Fruit fly (Drosophila melanogaster) whole organism, embryonic: Measurements from ENCODE around the gene Atf3.

Experiments used
- CG10959 ChIP-seq: fragments of 200-800 bp; sonication (Bioruptor generic); IDR thresholded peaks from 2 replicates; pipeline ENCODE4 v1.3.6; 2022; ENCODE audit warnings: missing biosample characterization, missing genetic modification characterization
- CG11085 ChIP-seq: fragments of 200-800 bp; sonication (Bioruptor generic); IDR thresholded peaks from 2 replicates; pipeline ENCODE4 v1.3.6; 2022; ENCODE audit warnings: missing biosample characterization, missing genetic modification characterization
- CG12391 ChIP-seq: fragments of 200-800 bp; sonication (Bioruptor generic); optimal IDR thresholded peaks from 3 replicates; lab custom pipeline; 2018; ENCODE audit warnings: missing biosample characterization, mild to moderate bottlenecking, missing genetic modification characterization, moderate library complexity
- CG14014 ChIP-seq: fragments of 200-800 bp; sonication (Bioruptor generic); IDR thresholded peaks from 2 replicates; pipeline ENCODE4 v1.3.6; 2022; ENCODE audit warnings: missing biosample characterization, missing genetic modification characterization
- CG15269 ChIP-seq: fragments of 200-800 bp; sonication (Bioruptor generic); optimal IDR thresholded peaks from 2 replicates; lab custom pipeline; 2018; ENCODE audit warnings: missing biosample characterization, mild to moderate bottlenecking, missing genetic modification characterization, moderate library complexity
- CG15696 ChIP-seq: fragments of 200-800 bp; sonication (Bioruptor generic); optimal IDR thresholded peaks from 2 replicates; lab custom pipeline; 2019; ENCODE audit warnings: missing biosample characterization, mild to moderate bottlenecking, missing genetic modification characterization, moderate library complexity
- CG2116 ChIP-seq: fragments of 200-800 bp; sonication (Bioruptor generic); optimal IDR thresholded peaks from 3 replicates; lab custom pipeline; 2018; ENCODE audit warnings: missing biosample characterization, mild to moderate bottlenecking, missing genetic modification characterization
- CG2889 ChIP-seq: fragments of 200-800 bp; sonication (Bioruptor generic); IDR thresholded peaks from 3 replicates; pipeline ENCODE4 v1.3.6; 2022; ENCODE audit warnings: missing biosample characterization, missing genetic modification characterization
- CG3407 ChIP-seq: fragments of 200-800 bp; sonication (Bioruptor generic); optimal IDR thresholded peaks from 2 replicates; lab custom pipeline; 2018; ENCODE audit warnings: missing biosample characterization, mild to moderate bottlenecking, missing genetic modification characterization
- CG34376 ChIP-seq: fragments of 200-800 bp; sonication (Bioruptor generic); optimal IDR thresholded peaks from 2 replicates; lab custom pipeline; 2018; ENCODE audit warnings: missing biosample characterization, mild to moderate bottlenecking, missing genetic modification characterization
- CG4707 ChIP-seq: fragments of 200-800 bp; sonication (Bioruptor generic); optimal IDR thresholded peaks from 2 replicates; lab custom pipeline; 2018; ENCODE audit warnings: missing biosample characterization, mild to moderate bottlenecking, missing genetic modification characterization, moderate library complexity
- CG5180 ChIP-seq: fragments of 200-800 bp; sonication (Bioruptor generic); optimal IDR thresholded peaks from 3 replicates; lab custom pipeline; 2017; ENCODE audit warnings: missing biosample characterization, missing genetic modification characterization, mild to moderate bottlenecking, moderate library complexity, missing genetic modification reagents
- CG7357 ChIP-seq: fragments of 200-800 bp; sonication (Bioruptor generic); IDR thresholded peaks from 3 replicates; pipeline ENCODE4 v1.3.6; 2022; ENCODE audit warnings: missing biosample characterization, missing genetic modification characterization
- CG8765 ChIP-seq: fragments of 200-800 bp; sonication (Bioruptor generic); IDR thresholded peaks from 2 replicates; pipeline ENCODE4 v1.3.6; 2022; ENCODE audit warnings: missing biosample characterization, missing genetic modification characterization
- CrebB ChIP-seq: fragments of 200-800 bp; sonication (Bioruptor generic); optimal IDR thresholded peaks from 3 replicates; lab custom pipeline; 2018; ENCODE audit warnings: missing biosample characterization, mild to moderate bottlenecking, missing genetic modification characterization
- D ChIP-seq, 2 experiments: fragments of 200-800 bp in 1 of 2; fragments of >200 bp in 1 of 2; sonication (Bioruptor generic) in 1 of 2; optimal IDR thresholded peaks; 2 replicates in 1 of 2; 3 replicates in 1 of 2; lab custom pipeline; 2017; ENCODE audit warnings: mild to moderate bottlenecking in 1 of 2, missing biosample characterization in 1 of 2, missing genetic modification characterization in 1 of 2, missing genetic modification reagents in 1 of 2
- Deaf1 ChIP-seq: fragments of 200-800 bp; optimal IDR thresholded peaks from 3 replicates; lab custom pipeline; 2019; ENCODE audit warnings: missing biosample characterization, mild to moderate bottlenecking, missing genetic modification characterization, moderate library complexity
- Dfd ChIP-seq, 2 experiments: fragments of >200 bp; optimal IDR thresholded peaks; 2 replicates each; lab custom pipeline; 2017; ENCODE audit warnings: missing biosample characterization in 2 of 2, missing genetic modification characterization in 2 of 2
- E2f1 ChIP-seq: fragments of 200-800 bp; sonication (Bioruptor generic); IDR thresholded peaks from 2 replicates; pipeline ENCODE4 v1.3.6; 2022; ENCODE audit warnings: missing biosample characterization, missing genetic modification characterization
- Ets65A ChIP-seq: fragments of 200-800 bp; sonication (Bioruptor generic); peaks from one replicate; lab custom pipeline; 2016; ENCODE audit warnings: missing biosample characterization, missing genetic modification characterization
- H15 ChIP-seq: fragments of 200-800 bp; sonication (Bioruptor generic); IDR thresholded peaks from 3 replicates; pipeline ENCODE4 v1.3.6; 2022; ENCODE audit warnings: missing biosample characterization, missing genetic modification characterization
- H2.0 ChIP-seq: fragments of 200-800 bp; sonication (Bioruptor generic); IDR thresholded peaks from 2 replicates; pipeline ENCODE4 v1.3.6; 2022; ENCODE audit warnings: missing biosample characterization, missing genetic modification characterization
- HLH4C ChIP-seq: fragments of 200-800 bp; sonication (Bioruptor generic); IDR thresholded peaks from 3 replicates; pipeline ENCODE4 v1.3.6; 2022; ENCODE audit warnings: missing biosample characterization, missing genetic modification characterization; ENCODE audit not compliant: partially characterized antibody
- Hmr ChIP-seq: fragments of 200-800 bp; sonication (Bioruptor generic); optimal IDR thresholded peaks from 3 replicates; lab custom pipeline; 2017; ENCODE audit warnings: mild to moderate bottlenecking, missing biosample characterization, missing genetic modification reagents, missing genetic modification characterization
- Lpt ChIP-seq: fragments of >200 bp; optimal IDR thresholded peaks from 2 replicates; lab custom pipeline; 2018; ENCODE audit warnings: missing biosample characterization, missing genetic modification characterization
- Meics ChIP-seq: fragments of 200-800 bp; sonication (Bioruptor generic); optimal IDR thresholded peaks from 2 replicates; lab custom pipeline; 2017; ENCODE audit warnings: missing biosample characterization, mild to moderate bottlenecking, missing genetic modification characterization
- NfI ChIP-seq: fragments of 200-800 bp; sonication (Bioruptor generic); optimal IDR thresholded peaks from 3 replicates; lab custom pipeline; 2018; ENCODE audit warnings: missing biosample characterization, mild to moderate bottlenecking, missing genetic modification characterization, moderate library complexity
- Oaz ChIP-seq: fragments of 200-800 bp; sonication (Bioruptor generic); IDR thresholded peaks from 2 replicates; pipeline ENCODE4 v1.3.6; 2022; ENCODE audit warnings: missing biosample characterization, missing genetic modification characterization
- PHDP ChIP-seq: fragments of 200-800 bp; sonication (Bioruptor generic); optimal IDR thresholded peaks from 3 replicates; lab custom pipeline; 2018; ENCODE audit warnings: missing biosample characterization, mild to moderate bottlenecking, missing genetic modification characterization, moderate library complexity
- YL-1 ChIP-seq: fragments of 200-800 bp; sonication (Bioruptor generic); optimal IDR thresholded peaks from 3 replicates; lab custom pipeline; 2017; ENCODE audit warnings: missing biosample characterization, mild to moderate bottlenecking, missing genetic modification characterization
- ato ChIP-seq: fragments of 200-800 bp; sonication (Bioruptor generic); IDR thresholded peaks from 2 replicates; pipeline ENCODE4 v1.3.6; 2022; ENCODE audit warnings: missing biosample characterization, missing genetic modification characterization; ENCODE audit not compliant: partially characterized antibody
- bsh ChIP-seq, 2 experiments: fragments of 200-800 bp; sonication (Bioruptor generic); optimal IDR thresholded peaks; 2 replicates each; lab custom pipeline; 2017 to 2018; ENCODE audit warnings: mild to moderate bottlenecking in 2 of 2, missing biosample characterization in 2 of 2, missing genetic modification characterization in 2 of 2, moderate library complexity in 1 of 2
- da ChIP-seq: fragments of 200-800 bp; sonication (Bioruptor generic); optimal IDR thresholded peaks from 2 replicates; lab custom pipeline; 2016; ENCODE audit warnings: missing biosample characterization, missing genetic modification characterization
- dati ChIP-seq: fragments of 200-800 bp; sonication (Bioruptor generic); IDR thresholded peaks from 2 replicates; pipeline ENCODE4 v1.3.6; 2022; ENCODE audit warnings: missing biosample characterization, missing genetic modification characterization
- dm ChIP-seq: fragments of 200-800 bp; sonication (Bioruptor generic); optimal IDR thresholded peaks from 3 replicates; lab custom pipeline; 2016; ENCODE audit warnings: missing biosample characterization, missing genetic modification characterization
- kay ChIP-seq: fragments of 200-800 bp; sonication (Bioruptor generic); optimal IDR thresholded peaks from 2 replicates; lab custom pipeline; 2016; ENCODE audit warnings: missing biosample characterization, missing genetic modification characterization
- kni ChIP-seq: fragments of 200-800 bp; sonication (Bioruptor generic); optimal IDR thresholded peaks from 3 replicates; lab custom pipeline; 2017; ENCODE audit warnings: mild to moderate bottlenecking, missing biosample characterization, missing genetic modification reagents, missing genetic modification characterization
- lola ChIP-seq, 3 experiments: fragments of >200 bp in 2 of 3; fragments of 200-800 bp in 1 of 3; sonication (Bioruptor generic) in 1 of 3; optimal IDR thresholded peaks; 2 replicates each; lab custom pipeline; 2017 to 2019; ENCODE audit warnings: missing biosample characterization in 3 of 3, missing genetic modification characterization in 3 of 3, mild to moderate bottlenecking in 1 of 3, moderate library complexity in 1 of 3
- nau ChIP-seq: fragments of 200-800 bp; sonication (Bioruptor generic); optimal IDR thresholded peaks from 3 replicates; lab custom pipeline; 2017; ENCODE audit warnings: missing biosample characterization, mild to moderate bottlenecking, missing genetic modification characterization, missing genetic modification reagents
- phol ChIP-seq: fragments of 200-800 bp; sonication (Bioruptor generic); optimal IDR thresholded peaks from 3 replicates; lab custom pipeline; 2018; ENCODE audit warnings: missing biosample characterization, mild to moderate bottlenecking, missing genetic modification characterization, moderate library complexity
- prd ChIP-seq, 3 experiments: fragments of >200 bp in 2 of 3; fragments of 200-800 bp in 1 of 3; sonication (Bioruptor generic) in 1 of 3; optimal IDR thresholded peaks in 2 of 3; IDR thresholded peaks in 1 of 3; 2 replicates in 2 of 3; 3 replicates in 1 of 3; pipeline versions ENCODE4 v1.3.6 to Lab custom; 2017 to 2022; ENCODE audit warnings: missing biosample characterization in 1 of 3, missing genetic modification characterization in 1 of 3
- repo ChIP-seq: fragments of 200-800 bp; sonication (Bioruptor generic); optimal IDR thresholded peaks from 2 replicates; lab custom pipeline; 2016; ENCODE audit warnings: missing biosample characterization, missing genetic modification characterization
- sisA ChIP-seq: fragments of 200-800 bp; sonication (Bioruptor generic); IDR thresholded peaks from 2 replicates; pipeline ENCODE4 v1.3.6; 2022; ENCODE audit warnings: missing biosample characterization, missing genetic modification characterization
- stwl ChIP-seq: fragments of 200-800 bp; sonication (Bioruptor generic); optimal IDR thresholded peaks from 3 replicates; lab custom pipeline; 2018; ENCODE audit warnings: missing biosample characterization, mild to moderate bottlenecking, missing genetic modification characterization, moderate library complexity
- tio ChIP-seq: fragments of 200-800 bp; sonication (Bioruptor generic); optimal IDR thresholded peaks from 2 replicates; lab custom pipeline; 2017; ENCODE audit warnings: missing biosample characterization, missing genetic modification characterization, inconsistent platforms
- wor ChIP-seq: fragments of 200-800 bp; sonication (Bioruptor generic); IDR thresholded peaks from 2 replicates; pipeline ENCODE4 v1.3.6; 2022; ENCODE audit warnings: missing biosample characterization, missing genetic modification characterization
- zfh1 ChIP-seq: fragments of 200-800 bp; sonication (Bioruptor generic); IDR thresholded peaks from 3 replicates; pipeline ENCODE4 v1.3.6; 2022; ENCODE audit warnings: missing biosample characterization, missing genetic modification characterization

The Atf3 gene

dm6 chrX:1276757-1277527 is 1.9 kb upstream of the Atf3 start (continued):
- TF ChIP-seq CG15696 (tag; lab: Kevin White, UChicago) (peak; percentile 24), CG34376 (GFP tag; lab: Kevin White, UChicago) (peak; percentile 45), zfh1 (GFP tag; lab: Robert Waterston, UW) (peak; percentile 90), Deaf1 (tag; lab: Kevin White, UChicago) (no peak), CG3407 (GFP tag; lab: Kevin White, UChicago) (peak; percentile 77), CG15269 (tag; lab: Kevin White, UChicago) (peak; percentile 93), Dfd (GFP tag; optimal IDR thresholded peaks at IDR 0.05; lab: Kevin White, UChicago) (no peak), CG7357 (peak; percentile 90), CG4707 (GFP tag; lab: Kevin White, UChicago) (peak; percentile 65), stwl (tag; lab: Kevin White, UChicago) (no peak), nau (GFP tag; lab: Kevin White, UChicago) (peak; percentile 90), CG12391 (peak; percentile 85), da (GFP tag; lab: Kevin White, UChicago) (peak; percentile 83), sisA (GFP tag; lab: Robert Waterston, UW) (peak; percentile 93), Hmr (GFP tag; lab: Kevin White, UChicago) (peak; percentile 95), dati (GFP tag; lab: Robert Waterston, UW) (peak; percentile 86), CG10959 (peak; percentile 62), dm (GFP tag; lab: Kevin White, UChicago) (peak; percentile 78), E2f1 (GFP tag; lab: Robert Waterston, UW) (peak; percentile 92), ato (no peak), CG2889 (GFP tag; lab: Robert Waterston, UW) (peak; percentile 92), Lpt (no peak), kay (GFP tag; lab: Kevin White, UChicago) (peak; percentile 82), bsh (GFP tag; optimal IDR thresholded peaks at IDR 0.05; lab: Kevin White, UChicago) (peak; percentile 83 to 86), phol (tag; lab: Kevin White, UChicago) (peak; percentile 83), prd (optimal IDR thresholded peaks at IDR 0.05; lab: Kevin White, UChicago) (no peak), prd (GFP tag; IDR thresholded peaks at IDR 0.05; lab: Robert Waterston, UW) (peak; percentile 93), D (optimal IDR thresholded peaks at IDR 0.05; lab: Kevin White, UChicago) (no peak), D (GFP tag; optimal IDR thresholded peaks at IDR 0.05; lab: Kevin White, UChicago) (peak; percentile 82), tio (GFP tag; lab: Kevin White, UChicago) (peak; percentile 85), repo (GFP tag; lab: Kevin White, UChicago) (peak; percentile 84), wor (GFP tag; lab: Robert Waterston, UW) (peak; percentile 78), Meics (peak; percentile 95), CG5180 (peak; percentile 75), kni (peak; percentile 17), PHDP (tag; lab: Kevin White, UChicago) (peak; percentile 92), HLH4C (GFP tag; lab: Robert Waterston, UW) (0 out of 3 replicates have a peak, but pooled peaks have one; percentile 32), Ets65A (GFP tag; lab: Kevin White, UChicago) (peak; percentile 98), CG8765 (peak; percentile 68; the same call in 1 of the 2 replicates), H15 (GFP tag; lab: Robert Waterston, UW) (peak; percentile 93), H2.0 (GFP tag; lab: Robert Waterston, UW) (peak; percentile 94), CG14014 (GFP tag; lab: Robert Waterston, UW) (peak; percentile 94), YL-1 (GFP tag; lab: Kevin White, UChicago) (peak; percentile 30), lola (GFP tag; optimal IDR thresholded peaks at IDR 0.05; lab: Kevin White, UChicago) (peak in 1 of 3 experiments; percentile 46), Oaz (GFP tag; lab: Robert Waterston, UW) (peak; percentile 83), CG2116 (GFP tag; lab: Kevin White, UChicago) (peak; percentile 51), CrebB (tag; lab: Kevin White, UChicago) (peak; percentile 89), NfI (GFP tag; lab: Kevin White, UChicago) (peak; percentile 92), CG11085 (GFP tag; lab: Robert Waterston, UW) (peak; percentile 89)
